Fruit fly (Drosophila melanogaster): ENCODE measurements around the gene Qsox2.

- TF ChIP-seq CG5204 (GFP tag; optimal IDR thresholded peaks at IDR 0.05) (no peak), Hr96 (GFP tag; optimal IDR thresholded peaks at IDR 0.05) (no peak)
Measured at dm6 chr3R:21921363-21922208, 8.0 kb downstream of the Qsox2 start.

Data from whole organism, adult.